Worm (Caenorhabditis elegans): ENCODE measurements around the gene zhit-2.

- no peak for TF ChIP-seq nhr-90 (tag; optimal IDR thresholded peaks at IDR 0.05)
- no peak for TF ChIP-seq dpl-1 (GFP tag; optimal IDR thresholded peaks at IDR 0.05)
- no peak for TF ChIP-seq B0019.2 (GFP tag; conservative IDR thresholded peaks at IDR 0.05)
- TF ChIP-seq F49E8.2 (tag; optimal IDR thresholded peaks at IDR 0.05; ENCODE audit: insufficient read depth), result no peak
- no peak for TF ChIP-seq Y95B8A.8 (GFP tag; IDR thresholded peaks at IDR 0.05)
- no peak for TF ChIP-seq dpff-1 (tag; optimal IDR thresholded peaks at IDR 0.05)
- TF ChIP-seq unc-130 (GFP tag; optimal IDR thresholded peaks at IDR 0.05), result no peak
- no peak for TF ChIP-seq attf-3 (GFP tag; conservative IDR thresholded peaks at IDR 0.05)
- TF ChIP-seq ZK185.1 (tag; optimal IDR thresholded peaks at IDR 0.05; ENCODE audit: poor library complexity, severe bottlenecking), result no peak
- no peak for TF ChIP-seq chd-7 (tag; optimal IDR thresholded peaks at IDR 0.05)
- no peak for TF ChIP-seq lin-35 (GFP tag; optimal IDR thresholded peaks at IDR 0.05)
- no peak for TF ChIP-seq attf-5 (GFP tag; optimal IDR thresholded peaks at IDR 0.05)
- no peak for TF ChIP-seq rcor-1 (GFP tag; IDR thresholded peaks at IDR 0.05)
Observed at ce11 chrIII:4272864-4273263, 28.7 kb upstream of the zhit-2 start.

Data from whole organism, young adult.